Fruit fly (Drosophila melanogaster) whole organism, embryonic: Measurements from ENCODE around the gene Etl1.

Experiments
- Ada2b ChIP-seq: fragments of 200-800 bp; sonication (Bioruptor generic); IDR thresholded peaks from 2 replicates; pipeline ENCODE4 v1.3.6; 2022; ENCODE audit warnings: missing biosample characterization, missing genetic modification characterization
- Awh ChIP-seq: fragments of 200-800 bp; sonication (Bioruptor generic); IDR thresholded peaks from 2 replicates; pipeline ENCODE4, ENCODE4 v1.3.6; 2022; ENCODE audit warnings: missing biosample characterization, missing genetic modification characterization
- CG12071 ChIP-seq: fragments of 200-800 bp; sonication (Bioruptor generic); optimal IDR thresholded peaks from 3 replicates; lab custom pipeline; 2018; ENCODE audit warnings: missing biosample characterization, mild to moderate bottlenecking, missing genetic modification characterization
- CG13287 ChIP-seq: fragments of 200-800 bp; sonication (Bioruptor generic); IDR thresholded peaks from 2 replicates; pipeline ENCODE4 v1.3.6; 2022; ENCODE audit warnings: missing biosample characterization, missing genetic modification characterization; ENCODE audit not compliant: partially characterized antibody
- CG13424 ChIP-seq: fragments of 200-800 bp; sonication (Bioruptor generic); optimal IDR thresholded peaks from 2 replicates; lab custom pipeline; 2019; ENCODE audit warnings: missing biosample characterization, mild to moderate bottlenecking, missing genetic modification characterization, moderate library complexity
- CG14441 ChIP-seq: fragments of 200-800 bp; sonication (Bioruptor generic); IDR thresholded peaks from 2 replicates; pipeline ENCODE4 v1.3.6; 2022; ENCODE audit warnings: missing biosample characterization, missing genetic modification characterization
- CG14860 ChIP-seq: fragments of 200-800 bp; sonication (Bioruptor generic); IDR thresholded peaks from 3 replicates; pipeline ENCODE4 v1.3.6; 2022; ENCODE audit warnings: missing biosample characterization, missing genetic modification characterization; ENCODE audit not compliant: partially characterized antibody
- CG17361 ChIP-seq: fragments of 200-800 bp; sonication (Bioruptor generic); IDR thresholded peaks from 3 replicates; pipeline ENCODE4 v1.3.6; 2022; ENCODE audit warnings: missing biosample characterization, missing genetic modification characterization
- CG17802 ChIP-seq: fragments of 200-800 bp; sonication (Bioruptor generic); optimal IDR thresholded peaks from 2 replicates; lab custom pipeline; 2018; ENCODE audit warnings: missing biosample characterization, mild to moderate bottlenecking, missing genetic modification characterization, moderate library complexity
- CG31388 ChIP-seq: fragments of 200-800 bp; sonication (Bioruptor generic); optimal IDR thresholded peaks from 2 replicates; lab custom pipeline; 2016; ENCODE audit warnings: missing biosample characterization, missing genetic modification characterization
- CG4404 ChIP-seq: fragments of 200-800 bp; sonication (Bioruptor generic); IDR thresholded peaks from 2 replicates; pipeline ENCODE4 v1.3.6; 2022; ENCODE audit warnings: missing biosample characterization, missing genetic modification characterization
- CG5180 ChIP-seq: fragments of 200-800 bp; sonication (Bioruptor generic); optimal IDR thresholded peaks from 3 replicates; lab custom pipeline; 2017; ENCODE audit warnings: missing biosample characterization, missing genetic modification characterization, mild to moderate bottlenecking, moderate library complexity, missing genetic modification reagents
- CG5245 ChIP-seq: fragments of 200-800 bp; sonication (Bioruptor generic); optimal IDR thresholded peaks from 3 replicates; lab custom pipeline; 2016; ENCODE audit warnings: missing biosample characterization, missing genetic modification characterization
- CG6765 ChIP-seq: fragments of 200-800 bp; sonication (Bioruptor generic); optimal IDR thresholded peaks from 3 replicates; lab custom pipeline; 2017; ENCODE audit warnings: missing biosample characterization, mild to moderate bottlenecking, missing genetic modification characterization
- CG6813 ChIP-seq: fragments of 200-800 bp; sonication (Bioruptor generic); optimal IDR thresholded peaks from 2 replicates; lab custom pipeline; 2017; ENCODE audit warnings: missing biosample characterization, missing genetic modification characterization, mild to moderate bottlenecking, moderate library complexity, missing genetic modification reagents
- CG9932 ChIP-seq: fragments of 200-800 bp; sonication (Bioruptor generic); IDR thresholded peaks from 2 replicates; pipeline ENCODE4 v1.3.6; 2022; ENCODE audit warnings: missing biosample characterization, missing genetic modification characterization
- D19A ChIP-seq: fragments of 200-800 bp; optimal IDR thresholded peaks from 3 replicates; lab custom pipeline; 2019; ENCODE audit warnings: missing biosample characterization, mild to moderate bottlenecking, missing genetic modification characterization, moderate library complexity
- Doc2 ChIP-seq: fragments of 200-800 bp; sonication (Bioruptor generic); IDR thresholded peaks from 2 replicates; pipeline ENCODE4 v1.3.6; 2022; ENCODE audit warnings: missing biosample characterization, missing genetic modification characterization
- Doc3 ChIP-seq: fragments of 200-800 bp; sonication (Bioruptor generic); IDR thresholded peaks from 3 replicates; pipeline ENCODE4 v1.3.6; 2022; ENCODE audit warnings: missing biosample characterization, missing genetic modification characterization; ENCODE audit not compliant: partially characterized antibody
- GATAe ChIP-seq: fragments of 200-800 bp; sonication (Bioruptor generic); conservative IDR thresholded peaks from 2 replicates; pipeline ENCODE4 v1.3.6; 2022; ENCODE audit warnings: missing biosample characterization, missing genetic modification characterization
- HHEX ChIP-seq: fragments of 200-800 bp; sonication (Bioruptor generic); optimal IDR thresholded peaks from 3 replicates; lab custom pipeline; 2017; ENCODE audit warnings: missing biosample characterization, mild to moderate bottlenecking, missing genetic modification characterization, missing genetic modification reagents
- HLH3B ChIP-seq: fragments of 200-800 bp; sonication (Bioruptor generic); IDR thresholded peaks from 2 replicates; pipeline ENCODE4 v1.3.6; 2022; ENCODE audit warnings: missing biosample characterization, missing genetic modification characterization
- Hr3 ChIP-seq: fragments of 200-800 bp; sonication (Bioruptor generic); optimal IDR thresholded peaks from 3 replicates; lab custom pipeline; 2016; ENCODE audit warnings: missing biosample characterization, missing genetic modification characterization
- Hsf ChIP-seq: fragments of 200-800 bp; sonication (Bioruptor generic); optimal IDR thresholded peaks from 3 replicates; lab custom pipeline; 2016; ENCODE audit warnings: missing biosample characterization, missing genetic modification characterization
- Med ChIP-seq: fragments of 200-800 bp; sonication (Bioruptor generic); peaks from one replicate; lab custom pipeline; 2016; ENCODE audit warnings: missing biosample characterization, missing genetic modification characterization, mild to moderate bottlenecking, inconsistent platforms, moderate library complexity
- Myb ChIP-seq: fragments of 200-800 bp; sonication (Bioruptor generic); optimal IDR thresholded peaks from 2 replicates; lab custom pipeline; 2016; ENCODE audit warnings: missing biosample characterization, missing genetic modification characterization
- NFAT ChIP-seq: fragments of 200-800 bp; sonication (Bioruptor generic); IDR thresholded peaks from 2 replicates; pipeline ENCODE4 v1.3.6; 2022; ENCODE audit warnings: missing biosample characterization, missing genetic modification characterization
- Oaz ChIP-seq: fragments of 200-800 bp; sonication (Bioruptor generic); IDR thresholded peaks from 2 replicates; pipeline ENCODE4 v1.3.6; 2022; ENCODE audit warnings: missing biosample characterization, missing genetic modification characterization
- Ssrp ChIP-seq: fragments of 200-800 bp; sonication (Bioruptor generic); optimal IDR thresholded peaks from 2 replicates; lab custom pipeline; 2018; ENCODE audit warnings: missing biosample characterization, mild to moderate bottlenecking, missing genetic modification characterization, moderate library complexity
- Xbp1 ChIP-seq: fragments of 200-800 bp; sonication (Bioruptor generic); optimal IDR thresholded peaks from 3 replicates; lab custom pipeline; 2016; ENCODE audit warnings: missing biosample characterization, mild to moderate bottlenecking, missing genetic modification characterization
- bowl ChIP-seq: fragments of 200-800 bp; sonication (Bioruptor generic); IDR thresholded peaks from 2 replicates; pipeline ENCODE4 v1.3.6; 2022; ENCODE audit warnings: missing biosample characterization, missing genetic modification characterization
- cg ChIP-seq: fragments of 200-800 bp; sonication (Bioruptor generic); optimal IDR thresholded peaks from 3 replicates; lab custom pipeline; 2019; ENCODE audit warnings: missing biosample characterization, mild to moderate bottlenecking, missing genetic modification characterization, moderate library complexity
- corto ChIP-seq: fragments of 200-800 bp; sonication (Bioruptor generic); optimal IDR thresholded peaks from 2 replicates; lab custom pipeline; 2016; ENCODE audit warnings: missing biosample characterization, mild to moderate bottlenecking, missing genetic modification characterization, moderate library complexity
- dpn ChIP-seq, 2 experiments: fragments of 200-800 bp; sonication (Bioruptor generic); optimal IDR thresholded peaks; 3 replicates each; lab custom pipeline; 2016; ENCODE audit warnings: missing biosample characterization in 2 of 2, missing genetic modification characterization in 2 of 2
- exex ChIP-seq: fragments of 200-800 bp; sonication (Bioruptor generic); optimal IDR thresholded peaks from 4 replicates; lab custom pipeline; 2018; ENCODE audit warnings: missing biosample characterization, mild to moderate bottlenecking, missing genetic modification characterization, moderate library complexity
- fd64A ChIP-seq: fragments of 200-800 bp; sonication (Bioruptor generic); optimal IDR thresholded peaks from 3 replicates; lab custom pipeline; 2018; ENCODE audit warnings: missing biosample characterization, mild to moderate bottlenecking, missing genetic modification characterization
- klu ChIP-seq: fragments of 200-800 bp; sonication (Bioruptor generic); IDR thresholded peaks from 2 replicates; pipeline ENCODE4 v1.3.6; 2022; ENCODE audit warnings: missing biosample characterization, missing genetic modification characterization
- mirr ChIP-seq: fragments of 200-800 bp; sonication (Bioruptor generic); optimal IDR thresholded peaks from 3 replicates; lab custom pipeline; 2018; ENCODE audit warnings: missing biosample characterization, mild to moderate bottlenecking, missing genetic modification characterization
- odd ChIP-seq: fragments of 200-800 bp; sonication (Bioruptor generic); optimal IDR thresholded peaks from 2 replicates; lab custom pipeline; 2017; ENCODE audit warnings: missing biosample characterization, mild to moderate bottlenecking, missing genetic modification characterization
- p53 ChIP-seq: fragments of 200-800 bp; sonication (Bioruptor generic); optimal IDR thresholded peaks from 2 replicates; lab custom pipeline; 2016; ENCODE audit warnings: missing biosample characterization, missing genetic modification characterization
- prd ChIP-seq, 3 experiments: fragments of >200 bp in 2 of 3; fragments of 200-800 bp in 1 of 3; sonication (Bioruptor generic) in 1 of 3; optimal IDR thresholded peaks in 2 of 3; IDR thresholded peaks in 1 of 3; 2 replicates in 2 of 3; 3 replicates in 1 of 3; pipeline versions ENCODE4 v1.3.6 to Lab custom; 2017 to 2022; ENCODE audit warnings: missing biosample characterization in 1 of 3, missing genetic modification characterization in 1 of 3
- pum ChIP-seq: fragments of 200-800 bp; sonication (Bioruptor generic); optimal IDR thresholded peaks from 2 replicates; lab custom pipeline; 2016; ENCODE audit warnings: missing biosample characterization, missing genetic modification characterization
- ranshi ChIP-seq: fragments of 200-800 bp; sonication (Bioruptor generic); IDR thresholded peaks from 2 replicates; pipeline ENCODE4 v1.3.6; 2022; ENCODE audit warnings: missing biosample characterization, missing genetic modification characterization
- sc ChIP-seq, 3 experiments: fragments of >200 bp in 2 of 3; fragments of 200-800 bp in 1 of 3; sonication (Bioruptor generic) in 1 of 3; optimal IDR thresholded peaks; 2 replicates in 2 of 3; 3 replicates in 1 of 3; lab custom pipeline; 2017; ENCODE audit warnings: mild to moderate bottlenecking in 1 of 3, missing biosample characterization in 1 of 3, missing genetic modification characterization in 1 of 3, missing genetic modification reagents in 1 of 3
- slbo ChIP-seq: fragments of 200-800 bp; sonication (Bioruptor generic); IDR thresholded peaks from 2 replicates; pipeline ENCODE4 v1.3.6; 2022; ENCODE audit warnings: missing biosample characterization, missing genetic modification characterization
- sob ChIP-seq: fragments of 200-800 bp; sonication (Bioruptor generic); IDR thresholded peaks from 2 replicates; pipeline ENCODE4 v1.3.6; 2022; ENCODE audit warnings: missing biosample characterization, missing genetic modification characterization
- tap ChIP-seq: fragments of 200-800 bp; optimal IDR thresholded peaks from 3 replicates; lab custom pipeline; 2019; ENCODE audit warnings: missing biosample characterization, mild to moderate bottlenecking, missing genetic modification characterization, moderate library complexity
- trh ChIP-seq: fragments of 200-800 bp; sonication (Bioruptor generic); optimal IDR thresholded peaks from 2 replicates; lab custom pipeline; 2016; ENCODE audit warnings: missing biosample characterization, missing genetic modification characterization
- unpg ChIP-seq: fragments of 200-800 bp; sonication (Bioruptor generic); optimal IDR thresholded peaks from 3 replicates; lab custom pipeline; 2018; ENCODE audit warnings: missing biosample characterization, mild to moderate bottlenecking, missing genetic modification characterization, moderate library complexity

Etl1 gene

DNA sequence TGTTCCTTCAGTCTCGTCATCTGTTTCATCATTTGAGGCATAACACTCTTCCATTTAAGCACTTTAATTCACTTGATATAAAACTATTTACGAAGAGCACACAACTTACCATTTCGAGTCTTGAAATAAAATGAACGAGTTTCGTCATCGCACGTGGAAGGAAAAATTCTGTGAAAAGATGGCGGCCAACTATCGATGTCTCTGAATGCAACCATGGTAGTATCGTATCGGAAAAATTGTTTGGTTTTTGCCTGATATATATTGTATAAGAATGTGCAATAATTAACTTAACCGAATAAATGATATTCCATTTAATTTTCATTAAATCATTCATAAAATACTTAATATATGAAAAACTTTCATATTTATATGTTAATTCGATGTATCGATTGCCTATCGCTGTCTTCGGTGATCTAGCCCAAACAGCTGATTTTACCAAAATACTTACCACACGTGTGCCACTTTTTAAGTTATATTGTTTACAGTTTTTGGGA lies 17.5 kb downstream of the Etl1 start, which contains the start of gene Bka (continued):
- no peak for TF ChIP-seq pum (GFP tag; lab: Kevin White, UChicago)
- TF ChIP-seq Myb = no peak
- TF ChIP-seq Doc3 (GFP tag; lab: Robert Waterston, UW) = peak; percentile 99
- TF ChIP-seq unpg (GFP tag; lab: Kevin White, UChicago) = peak; percentile 54
- no peak for TF ChIP-seq CG5180 (GFP tag; lab: Kevin White, UChicago)
- no peak for TF ChIP-seq p53 (GFP tag; lab: Kevin White, UChicago)
- TF ChIP-seq CG5245 (GFP tag; lab: Kevin White, UChicago) = no peak
- TF ChIP-seq CG17802 (tag; lab: Kevin White, UChicago) = no peak
- TF ChIP-seq GATAe = no peak
- TF ChIP-seq exex (tag; lab: Kevin White, UChicago) = peak; percentile 46
- peak; percentile 93 for TF ChIP-seq Med
- no peak for TF ChIP-seq CG14441 (GFP tag; lab: Robert Waterston, UW)
- no peak for TF ChIP-seq Awh (GFP tag; lab: Robert Waterston, UW)
- TF ChIP-seq CG31388 = no peak
- no peak for TF ChIP-seq Oaz
- no peak for TF ChIP-seq prd (optimal IDR thresholded peaks at IDR 0.05; lab: Kevin White, UChicago)
- no peak for TF ChIP-seq prd (GFP tag; IDR thresholded peaks at IDR 0.05; lab: Robert Waterston, UW)
- peak; percentile 60 for TF ChIP-seq D19A
- TF ChIP-seq Hr3 (GFP tag; lab: Kevin White, UChicago) = no peak
- TF ChIP-seq CG13287 (GFP tag; lab: Robert Waterston, UW) = peak; percentile 99
- TF ChIP-seq CG6765 (GFP tag; lab: Kevin White, UChicago) = peak; percentile 57
- TF ChIP-seq slbo (GFP tag; lab: Robert Waterston, UW) = 0 out of 2 replicates have a peak, but pooled peaks have one; percentile 28
- no peak for TF ChIP-seq CG6813 (GFP tag; lab: Kevin White, UChicago)
- peak; percentile 61 for TF ChIP-seq sob (GFP tag; lab: Robert Waterston, UW)
- TF ChIP-seq CG14860 (GFP tag; lab: Robert Waterston, UW) = peak; percentile 98
- TF ChIP-seq HLH3B (GFP tag; lab: Robert Waterston, UW) = no peak
- TF ChIP-seq Ada2b = 0 out of 2 replicates have a peak, but pooled peaks have one; percentile 10
- TF ChIP-seq ranshi (GFP tag; lab: Robert Waterston, UW) = peak; percentile 22; the same call in 1 of the 2 replicates
- TF ChIP-seq corto = no peak
- TF ChIP-seq Doc2 (GFP tag; lab: Robert Waterston, UW) = no peak
- TF ChIP-seq NFAT (GFP tag; lab: Robert Waterston, UW) = peak; percentile 69; the same call in 1 of the 2 replicates
- TF ChIP-seq Xbp1 (GFP tag; lab: Kevin White, UChicago) = peak; percentile 18
- no peak for TF ChIP-seq cg (GFP tag; lab: Kevin White, UChicago)
- TF ChIP-seq klu (GFP tag; lab: Robert Waterston, UW) = no peak
- TF ChIP-seq CG4404 (GFP tag; lab: Robert Waterston, UW) = no peak
- TF ChIP-seq Ssrp (tag; lab: Kevin White, UChicago) = no peak
- TF ChIP-seq tap (tag; lab: Kevin White, UChicago) = peak; percentile 56
- peak; percentile 64 for TF ChIP-seq HHEX
- TF ChIP-seq dpn (GFP tag; optimal IDR thresholded peaks at IDR 0.05; lab: Kevin White, UChicago) = peak in 1 of 2 experiments; percentile 23
- TF ChIP-seq trh = no peak
- no peak for TF ChIP-seq CG12071 (GFP tag; lab: Kevin White, UChicago)
- TF ChIP-seq CG17361 (GFP tag; lab: Robert Waterston, UW) = peak; percentile 66; the same call in 2 of the 3 replicates
- peak; percentile 28 for TF ChIP-seq mirr
- peak; percentile 53 for TF ChIP-seq CG13424 (tag; lab: Kevin White, UChicago)
- TF ChIP-seq sc (optimal IDR thresholded peaks at IDR 0.05; lab: Kevin White, UChicago) = no peak
- TF ChIP-seq sc (GFP tag; optimal IDR thresholded peaks at IDR 0.05; lab: Kevin White, UChicago) = peak; percentile 43
- no peak for TF ChIP-seq CG9932 (GFP tag; lab: Robert Waterston, UW)
- peak; percentile 18 for TF ChIP-seq fd64A
- TF ChIP-seq Hsf (GFP tag; lab: Kevin White, UChicago) = peak; percentile 17
- peak; percentile 73 for TF ChIP-seq odd (GFP tag; lab: Kevin White, UChicago)
- no peak for TF ChIP-seq bowl (GFP tag; lab: Robert Waterston, UW)
